Fruit fly (Drosophila melanogaster): ENCODE measurements around the gene Best1.

Best1 gene

DNA sequence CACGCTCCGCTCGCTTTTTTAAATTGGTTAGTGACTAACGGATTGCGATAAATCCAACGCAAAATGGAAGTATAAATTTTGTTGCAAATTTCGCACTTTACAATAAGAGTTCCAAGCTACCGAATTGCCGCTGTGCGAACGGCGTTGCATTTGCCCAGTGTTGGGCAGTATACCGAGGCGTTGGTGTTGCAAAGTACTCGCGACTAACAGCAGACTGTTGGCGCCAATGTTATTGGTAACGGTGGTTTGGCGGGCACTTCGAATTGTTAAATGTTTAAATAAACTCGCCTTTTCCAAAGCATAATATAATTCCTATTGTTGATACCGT, 36.0 kb downstream of the Best1 start (continued):
- TF ChIP-seq MBD-R2 (GFP tag; IDR thresholded peaks at IDR 0.05), result peak; percentile 32; the same call in 1 of the 2 replicates
- TF ChIP-seq Xbp1 (GFP tag; optimal IDR thresholded peaks at IDR 0.05), result peak; percentile 40
- peak; percentile 10 for TF ChIP-seq CG17829 (tag; optimal IDR thresholded peaks at IDR 0.05)
- TF ChIP-seq CG8290 (GFP tag; optimal IDR thresholded peaks at IDR 0.05), result peak; percentile 44
- peak; percentile 48 to 82 for TF ChIP-seq CG8290 (tag; optimal IDR thresholded peaks at IDR 0.05)
- TF ChIP-seq CG30020 (tag; optimal IDR thresholded peaks at IDR 0.05), result no peak
- no peak for TF ChIP-seq CG10366 (GFP tag; IDR thresholded peaks at IDR 0.05)
- TF ChIP-seq Bdp1 (GFP tag; optimal IDR thresholded peaks at IDR 0.05), result no peak
- TF ChIP-seq CG9609 (GFP tag; optimal IDR thresholded peaks at IDR 0.05), result no peak
- TF ChIP-seq slbo (GFP tag; IDR thresholded peaks at IDR 0.05), result peak; percentile 51; the same call in 1 of the 2 replicates
- TF ChIP-seq Pdp1 (GFP tag; optimal IDR thresholded peaks at IDR 0.05), result peak in 1 of 2 experiments; percentile 42
- TF ChIP-seq Antp (GFP tag; optimal IDR thresholded peaks at IDR 0.05), result peak; percentile 34
- TF ChIP-seq NFAT (GFP tag; IDR thresholded peaks at IDR 0.05), result peak; percentile 29; the same call in 1 of the 2 replicates
- peak; percentile 25 for TF ChIP-seq az2 (GFP tag; optimal IDR thresholded peaks at IDR 0.05)
- TF ChIP-seq CG8944 (GFP tag; optimal IDR thresholded peaks at IDR 0.05), result peak; percentile 38
- TF ChIP-seq Fer1 (GFP tag; optimal IDR thresholded peaks at IDR 0.05), result peak; percentile 64
- TF ChIP-seq BtbVII (GFP tag; optimal IDR thresholded peaks at IDR 0.05), result no peak
- no peak for TF ChIP-seq CG15073 (GFP tag; optimal IDR thresholded peaks at IDR 0.05)
- no peak for TF ChIP-seq CG1602 (GFP tag; optimal IDR thresholded peaks at IDR 0.05)
- TF ChIP-seq lbe (GFP tag; optimal IDR thresholded peaks at IDR 0.05), result peak; percentile 76
- TF ChIP-seq CG15479 (GFP tag; optimal IDR thresholded peaks at IDR 0.05), result peak; percentile 48
- TF ChIP-seq ind (GFP tag; optimal IDR thresholded peaks at IDR 0.05), result peak; percentile 37
- peak; percentile 45; the same call in 1 of the 2 replicates for TF ChIP-seq chm (GFP tag; IDR thresholded peaks at IDR 0.05)
- no peak for TF ChIP-seq Ada2b (GFP tag; IDR thresholded peaks at IDR 0.05)
- TF ChIP-seq CG10959 (GFP tag; IDR thresholded peaks at IDR 0.05), result peak; percentile 28; the same call in 1 of the 2 replicates
- TF ChIP-seq trem (tag; optimal IDR thresholded peaks at IDR 0.05), result peak; percentile 45
- TF ChIP-seq Hey (tag; optimal IDR thresholded peaks at IDR 0.05), result no peak
- TF ChIP-seq zen2 (GFP tag; IDR thresholded peaks at IDR 0.05; ENCODE audit: partially characterized antibody), result no peak
- TF ChIP-seq CoRest (tag; optimal IDR thresholded peaks at IDR 0.05), result peak; percentile 11
- no peak for TF ChIP-seq CG10321 (GFP tag; IDR thresholded peaks at IDR 0.05)
- no peak for TF ChIP-seq CG4404 (GFP tag; IDR thresholded peaks at IDR 0.05)
- peak; percentile 43 for TF ChIP-seq da (GFP tag; optimal IDR thresholded peaks at IDR 0.05)
- no peak for TF ChIP-seq CG10654 (GFP tag; optimal IDR thresholded peaks at IDR 0.05)
- TF ChIP-seq MESR4 (GFP tag; optimal IDR thresholded peaks at IDR 0.05), result peak; percentile 39
- peak; percentile 88 for TF ChIP-seq pzg (GFP tag; optimal IDR thresholded peaks at IDR 0.05)
- TF ChIP-seq CG12219 (GFP tag; optimal IDR thresholded peaks at IDR 0.05), result no peak
- no peak for TF ChIP-seq otp (GFP tag; IDR thresholded peaks at IDR 0.05)
- peak; percentile 68 for TF ChIP-seq CG3847 (GFP tag; IDR thresholded peaks at IDR 0.05)
- TF ChIP-seq jumu (GFP tag; optimal IDR thresholded peaks at IDR 0.05), result peak; percentile 44
- TF ChIP-seq nau (GFP tag; optimal IDR thresholded peaks at IDR 0.05), result no peak
- peak; percentile 0 for TF ChIP-seq PHDP (tag; optimal IDR thresholded peaks at IDR 0.05)
- TF ChIP-seq Myb (GFP tag; optimal IDR thresholded peaks at IDR 0.05), result peak; percentile 68
- no peak for TF ChIP-seq CG6689 (GFP tag; IDR thresholded peaks at IDR 0.05)
- 0 out of 4 replicates have a peak, but pooled peaks have one; percentile 58 for TF ChIP-seq chinmo (GFP tag; IDR thresholded peaks at IDR 0.05; ENCODE audit: partially characterized antibody)
- TF ChIP-seq wor (GFP tag; IDR thresholded peaks at IDR 0.05), result no peak
- TF ChIP-seq pb (GFP tag; optimal IDR thresholded peaks at IDR 0.05), result no peak
- TF ChIP-seq Hr78 (GFP tag; optimal IDR thresholded peaks at IDR 0.05), result no peak
- TF ChIP-seq CG6175 (GFP tag; IDR thresholded peaks at IDR 0.05), result no peak
- TF ChIP-seq fd3F (GFP tag; optimal IDR thresholded peaks at IDR 0.05), result no peak
- TF ChIP-seq ERR (GFP tag; optimal IDR thresholded peaks at IDR 0.05), result peak; percentile 54
- peak; percentile 4 for TF ChIP-seq Hand (GFP tag; optimal IDR thresholded peaks at IDR 0.05)
- no peak for TF ChIP-seq CG7963 (GFP tag; IDR thresholded peaks at IDR 0.05; ENCODE audit: partially characterized antibody)
